Fruit fly (Drosophila melanogaster): ENCODE measurements around the gene cas.

cas gene

dm6 chr3R:5668928-5669739, 47.5 kb downstream of the cas start, which contains the start of the genes Xe7 and Atg17 (continued):
- TF ChIP-seq CG1602 (GFP tag; optimal IDR thresholded peaks at IDR 0.05) (peak; percentile 94), Ada2b (GFP tag; IDR thresholded peaks at IDR 0.05) (peak; percentile 84), Usf (GFP tag; optimal IDR thresholded peaks at IDR 0.05) (peak; percentile 87), az2 (GFP tag; optimal IDR thresholded peaks at IDR 0.05) (peak; percentile 91), ac (GFP tag; optimal IDR thresholded peaks at IDR 0.05) (no peak), sob (GFP tag; IDR thresholded peaks at IDR 0.05) (peak; percentile 92), CG4820 (GFP tag; optimal IDR thresholded peaks at IDR 0.05) (peak; percentile 85), CG6272 (GFP tag; IDR thresholded peaks at IDR 0.05) (peak; percentile 95), cato (GFP tag; optimal IDR thresholded peaks at IDR 0.05; ENCODE audit: borderline replicate concordance) (peak; percentile 92), knrl (GFP tag; IDR thresholded peaks at IDR 0.05; ENCODE audit: partially characterized antibody) (peak; percentile 71), CG14860 (GFP tag; IDR thresholded peaks at IDR 0.05; ENCODE audit: partially characterized antibody) (no peak; the same call in 2 of the 3 replicates), Abd-B (GFP tag; optimal IDR thresholded peaks at IDR 0.05) (peak; percentile 96), Doc2 (GFP tag; IDR thresholded peaks at IDR 0.05) (peak; percentile 42; the same call in 1 of the 2 replicates), D19A (tag; optimal IDR thresholded peaks at IDR 0.05) (peak; percentile 79), org-1 (GFP tag; optimal IDR thresholded peaks at IDR 0.05) (peak; percentile 72), gem (tag; optimal IDR thresholded peaks at IDR 0.05) (peak; percentile 96), CG1647 (GFP tag; optimal IDR thresholded peaks at IDR 0.05) (peak; percentile 89), CG9215 (GFP tag; IDR thresholded peaks at IDR 0.05) (peak; percentile 96), phol (tag; optimal IDR thresholded peaks at IDR 0.05) (peak; percentile 95), emc (GFP tag; optimal IDR thresholded peaks at IDR 0.05) (peak; percentile 77), tup (GFP tag; optimal IDR thresholded peaks at IDR 0.05) (peak; percentile 76), tll (GFP tag; optimal IDR thresholded peaks at IDR 0.05) (peak; percentile 48), abd-A (tag; optimal IDR thresholded peaks at IDR 0.05) (no peak), ro (GFP tag; IDR thresholded peaks at IDR 0.05) (peak; percentile 74), CG7271 (tag; optimal IDR thresholded peaks at IDR 0.05) (peak; percentile 43), CG14441 (GFP tag; IDR thresholded peaks at IDR 0.05) (peak; percentile 93), gcm (GFP tag; optimal IDR thresholded peaks at IDR 0.05) (peak; percentile 67), bigmax (GFP tag; optimal IDR thresholded peaks at IDR 0.05) (no peak), oc (tag; optimal IDR thresholded peaks at IDR 0.05) (no peak), trh (GFP tag; optimal IDR thresholded peaks at IDR 0.05) (peak; percentile 92), CG31365 (tag; optimal IDR thresholded peaks at IDR 0.05) (peak; percentile 32), CG1529 (GFP tag; optimal IDR thresholded peaks at IDR 0.05) (peak; percentile 75), HLH3B (GFP tag; IDR thresholded peaks at IDR 0.05) (peak; percentile 84), CG11696 (GFP tag; IDR thresholded peaks at IDR 0.05) (peak; percentile 54), hb (GFP tag; IDR thresholded peaks at IDR 0.05; ENCODE audit: partially characterized antibody) (peak; percentile 60; the same call in 1 of the 3 replicates), CG12155 (GFP tag; optimal IDR thresholded peaks at IDR 0.05) (peak; percentile 93), CG4707 (GFP tag; optimal IDR thresholded peaks at IDR 0.05) (peak; percentile 16), psq (GFP tag; optimal IDR thresholded peaks at IDR 0.05) (peak; percentile 23), gt (GFP tag; IDR thresholded peaks at IDR 0.05) (peak; percentile 78), CG18476 (GFP tag; optimal IDR thresholded peaks at IDR 0.05) (peak; percentile 81), fru (optimal IDR thresholded peaks at IDR 0.05) (no peak), sisA (GFP tag; IDR thresholded peaks at IDR 0.05) (peak; percentile 95), zen2 (GFP tag; IDR thresholded peaks at IDR 0.05; ENCODE audit: partially characterized antibody) (no peak; the same call in 2 of the 3 replicates), en (GFP tag; optimal IDR thresholded peaks at IDR 0.05) (peak; percentile 16), vfl (GFP tag; optimal IDR thresholded peaks at IDR 0.05) (peak; percentile 91), Dref (GFP tag; IDR thresholded peaks at IDR 0.05) (peak; percentile 70), Sin3A (optimal IDR thresholded peaks at IDR 0.05) (peak; percentile 96), CG11723 (GFP tag; optimal IDR thresholded peaks at IDR 0.05) (peak; percentile 87), jing (GFP tag; optimal IDR thresholded peaks at IDR 0.05) (peak; percentile 76)

Data from whole organism, embryonic.